Worm (Caenorhabditis elegans): ENCODE results near the gene C03A3.1.

DNA sequence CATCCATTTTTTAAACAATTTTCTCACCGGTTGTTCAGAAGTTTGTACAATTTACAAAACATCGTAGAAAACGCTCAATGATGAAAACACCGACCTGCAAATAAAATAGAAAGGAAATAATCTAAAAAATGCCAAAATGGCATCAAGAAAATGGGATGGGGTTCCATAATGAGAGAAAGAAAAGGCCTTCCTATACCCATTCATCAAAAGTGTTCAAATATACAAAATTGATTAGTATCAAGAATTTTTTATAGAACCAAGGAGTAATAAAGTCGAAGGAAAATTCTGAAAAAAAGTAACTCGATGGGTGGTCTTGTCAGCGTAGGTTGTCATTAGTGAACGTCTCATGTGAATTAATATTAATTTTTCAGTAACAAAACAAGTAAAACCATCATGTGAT lies 30.6 kb upstream of the C03A3.1 start, which contains the start of gene C34F6.12:
- TF ChIP-seq dao-5 (tag; optimal IDR thresholded peaks at IDR 0.05) (no peak), him-1 (tag; optimal IDR thresholded peaks at IDR 0.05) (no peak), W03F9.2 (tag; optimal IDR thresholded peaks at IDR 0.05) (no peak)
